Fruit fly (Drosophila melanogaster) whole organism, prepupa: ENCODE results near the gene sea.
A peak's percentile ranks its signal among the peaks of the same experiment; 100 is the strongest.

ENCODE experiments used
- CG10631 ChIP-seq: fragments of 200-800 bp; sonication (Bioruptor generic); optimal IDR thresholded peaks from 2 replicates; lab custom pipeline; 2016; ENCODE audit warnings: missing biosample characterization, missing genetic modification characterization
- CG11294 ChIP-seq: fragments of 200-800 bp; sonication (Bioruptor generic); IDR thresholded peaks from 2 replicates; pipeline ENCODE4 v1.3.6; 2022; ENCODE audit warnings: missing biosample characterization, missing genetic modification characterization
- CG11762 ChIP-seq: fragments of 200-800 bp; sonication (Bioruptor generic); optimal IDR thresholded peaks from 3 replicates; lab custom pipeline; 2016; ENCODE audit warnings: missing biosample characterization, missing genetic modification characterization; ENCODE audit not compliant: insufficient read depth
- CG15336 ChIP-seq: fragments of 200-800 bp; sonication (Bioruptor generic); IDR thresholded peaks from 2 replicates; pipeline ENCODE4 v1.3.6; 2022; ENCODE audit warnings: missing biosample characterization, missing genetic modification characterization
- CG1621 ChIP-seq: fragments of 200-800 bp; sonication (Bioruptor generic); optimal IDR thresholded peaks from 3 replicates; lab custom pipeline; 2018; ENCODE audit warnings: missing biosample characterization, mild to moderate bottlenecking, missing genetic modification characterization
- CG16779 ChIP-seq: fragments of 200-800 bp; sonication (Bioruptor generic); optimal IDR thresholded peaks from 3 replicates; lab custom pipeline; 2017; ENCODE audit warnings: missing biosample characterization, mild to moderate bottlenecking, missing genetic modification characterization
- CG32006 ChIP-seq: fragments of 200-800 bp; sonication (Bioruptor generic); optimal IDR thresholded peaks from 3 replicates; lab custom pipeline; 2017; ENCODE audit warnings: missing biosample characterization, mild to moderate bottlenecking, missing genetic modification characterization
- CG34406 ChIP-seq: fragments of 200-800 bp; sonication (Bioruptor generic); optimal IDR thresholded peaks from 3 replicates; lab custom pipeline; 2016; ENCODE audit warnings: missing biosample characterization, missing genetic modification characterization
- CG3919 ChIP-seq: fragments of 200-800 bp; sonication (Bioruptor generic); optimal IDR thresholded peaks from 3 replicates; lab custom pipeline; 2016; ENCODE audit warnings: missing biosample characterization, missing genetic modification characterization
- CG4318 ChIP-seq: fragments of 200-800 bp; sonication (Bioruptor generic); optimal IDR thresholded peaks from 3 replicates; lab custom pipeline; 2017; ENCODE audit warnings: missing biosample characterization, mild to moderate bottlenecking, missing genetic modification characterization
- CG6163 ChIP-seq: fragments of 200-800 bp; sonication (Bioruptor generic); IDR thresholded peaks from 3 replicates; pipeline ENCODE4 v1.3.6; 2022; ENCODE audit warnings: missing biosample characterization, missing genetic modification characterization
- CG6276 ChIP-seq: fragments of 200-800 bp; sonication (Bioruptor generic); optimal IDR thresholded peaks from 2 replicates; lab custom pipeline; 2017; ENCODE audit warnings: missing biosample characterization, mild to moderate bottlenecking, missing genetic modification characterization
- CG6792 ChIP-seq: fragments of 200-800 bp; sonication (Bioruptor generic); optimal IDR thresholded peaks from 3 replicates; lab custom pipeline; 2016; ENCODE audit warnings: missing biosample characterization, missing genetic modification characterization
- CG6808 ChIP-seq: fragments of 200-800 bp; sonication (Bioruptor generic); optimal IDR thresholded peaks from 3 replicates; lab custom pipeline; 2017; ENCODE audit warnings: missing biosample characterization, missing genetic modification characterization, mild to moderate bottlenecking, moderate library complexity, missing genetic modification reagents
- CG6854 ChIP-seq: fragments of 200-800 bp; sonication (Bioruptor generic); optimal IDR thresholded peaks from 2 replicates; lab custom pipeline; 2017; ENCODE audit warnings: missing biosample characterization, mild to moderate bottlenecking, missing genetic modification characterization
- CG7368 ChIP-seq: fragments of 200-800 bp; sonication (Bioruptor generic); optimal IDR thresholded peaks from 3 replicates; lab custom pipeline; 2016; ENCODE audit warnings: missing biosample characterization, missing genetic modification characterization
- CG8119 ChIP-seq: fragments of 200-800 bp; sonication (Bioruptor generic); IDR thresholded peaks from 3 replicates; pipeline ENCODE4 v1.3.6; 2022; ENCODE audit warnings: missing biosample characterization, missing genetic modification characterization
- CG8632 ChIP-seq: fragments of 200-800 bp; sonication (Bioruptor generic); optimal IDR thresholded peaks from 3 replicates; lab custom pipeline; 2016; ENCODE audit warnings: missing biosample characterization, missing genetic modification characterization
- CG9139 ChIP-seq: fragments of 200-800 bp; sonication (Bioruptor generic); optimal IDR thresholded peaks from 3 replicates; lab custom pipeline; 2017; ENCODE audit warnings: missing biosample characterization, mild to moderate bottlenecking, missing genetic modification characterization
- Eip78C ChIP-seq: fragments of 200-800 bp; sonication (Bioruptor generic); peaks from one replicate; lab custom pipeline; 2016; ENCODE audit warnings: missing biosample characterization, missing genetic modification characterization
- Eip93F ChIP-seq: fragments of 200-800 bp; sonication (Bioruptor generic); optimal IDR thresholded peaks from 2 replicates; lab custom pipeline; 2016; ENCODE audit warnings: missing biosample characterization, mild to moderate bottlenecking, missing genetic modification characterization
- Ets21C ChIP-seq: fragments of 200-800 bp; sonication (Bioruptor generic); optimal IDR thresholded peaks from 3 replicates; lab custom pipeline; 2016; ENCODE audit warnings: missing biosample characterization, missing genetic modification characterization
- Ets96B ChIP-seq: fragments of 200-800 bp; optimal IDR thresholded peaks from 2 replicates; lab custom pipeline; 2019; ENCODE audit warnings: missing biosample characterization, mild to moderate bottlenecking, missing genetic modification characterization, moderate library complexity
- Hr38 ChIP-seq: sonication (Bioruptor generic); optimal IDR thresholded peaks from 2 replicates; lab custom pipeline; 2016; ENCODE audit warnings: missing biosample characterization, missing genetic modification characterization
- Hr4 ChIP-seq: fragments of 200-800 bp; sonication (Bioruptor generic); optimal IDR thresholded peaks from 3 replicates; lab custom pipeline; 2016; ENCODE audit warnings: missing biosample characterization, missing genetic modification characterization
- OdsH ChIP-seq: fragments of 200-800 bp; sonication (Bioruptor generic); optimal IDR thresholded peaks from 3 replicates; lab custom pipeline; 2016; ENCODE audit warnings: missing biosample characterization, missing genetic modification characterization
- Sox102F ChIP-seq: fragments of 200-800 bp; sonication (Bioruptor generic); optimal IDR thresholded peaks from 2 replicates; lab custom pipeline; 2016; ENCODE audit warnings: missing biosample characterization, mild to moderate bottlenecking, missing genetic modification characterization
- Sox14 ChIP-seq: fragments of 200-800 bp; sonication (Bioruptor generic); optimal IDR thresholded peaks from 3 replicates; lab custom pipeline; 2016; ENCODE audit warnings: missing biosample characterization, missing genetic modification characterization
- eg ChIP-seq: fragments of 200-800 bp; sonication (Bioruptor generic); IDR thresholded peaks from 3 replicates; pipeline ENCODE4 v1.3.6; 2022; ENCODE audit warnings: missing biosample characterization, missing genetic modification characterization
- fd85E ChIP-seq: fragments of 200-800 bp; sonication (Bioruptor generic); optimal IDR thresholded peaks from 3 replicates; lab custom pipeline; 2016; ENCODE audit warnings: missing biosample characterization, missing genetic modification characterization
- fkh ChIP-seq: fragments of 200-800 bp; sonication (Bioruptor generic); optimal IDR thresholded peaks from 3 replicates; lab custom pipeline; 2017; ENCODE audit warnings: missing biosample characterization, mild to moderate bottlenecking, missing genetic modification characterization, moderate library complexity
- lz ChIP-seq: fragments of 200-800 bp; sonication (Bioruptor generic); optimal IDR thresholded peaks from 3 replicates; lab custom pipeline; 2016; ENCODE audit warnings: missing biosample characterization, missing genetic modification characterization
- net ChIP-seq: fragments of 200-800 bp; sonication (Bioruptor generic); optimal IDR thresholded peaks from 3 replicates; lab custom pipeline; 2016; ENCODE audit warnings: missing biosample characterization, missing genetic modification characterization
- pdm3 ChIP-seq: fragments of 200-800 bp; sonication (Bioruptor generic); optimal IDR thresholded peaks from 3 replicates; lab custom pipeline; 2016; ENCODE audit warnings: missing biosample characterization, missing genetic modification characterization
- salr ChIP-seq, 2 experiments: fragments of 200-800 bp; sonication (Bioruptor generic); optimal IDR thresholded peaks; 3 replicates each; lab custom pipeline; 2016 to 2018; ENCODE audit warnings: missing biosample characterization in 2 of 2, missing genetic modification characterization in 2 of 2, mild to moderate bottlenecking in 1 of 2
- spab ChIP-seq: fragments of 200-800 bp; sonication (Bioruptor generic); optimal IDR thresholded peaks from 2 replicates; lab custom pipeline; 2017; ENCODE audit warnings: missing biosample characterization, mild to moderate bottlenecking, missing genetic modification characterization, missing genetic modification reagents
- ss ChIP-seq, 2 experiments: fragments of 200-800 bp; sonication (Bioruptor generic); optimal IDR thresholded peaks; 2 replicates in 1 of 2; 3 replicates in 1 of 2; lab custom pipeline; 2017 to 2018; ENCODE audit warnings: mild to moderate bottlenecking in 2 of 2, missing biosample characterization in 2 of 2, missing genetic modification characterization in 2 of 2, moderate library complexity in 1 of 2
- svp ChIP-seq: fragments of 200-800 bp; sonication (Bioruptor generic); peaks from one replicate; lab custom pipeline; 2016; ENCODE audit warnings: missing biosample characterization, missing genetic modification characterization
- topi ChIP-seq: fragments of 200-800 bp; sonication (Bioruptor generic); optimal IDR thresholded peaks from 3 replicates; lab custom pipeline; 2016; ENCODE audit warnings: missing biosample characterization, missing genetic modification characterization
- vri ChIP-seq: fragments of 200-800 bp; sonication (Bioruptor generic); optimal IDR thresholded peaks from 3 replicates; lab custom pipeline; 2016; ENCODE audit warnings: missing biosample characterization, mild to moderate bottlenecking, missing genetic modification characterization

sea gene

DNA sequence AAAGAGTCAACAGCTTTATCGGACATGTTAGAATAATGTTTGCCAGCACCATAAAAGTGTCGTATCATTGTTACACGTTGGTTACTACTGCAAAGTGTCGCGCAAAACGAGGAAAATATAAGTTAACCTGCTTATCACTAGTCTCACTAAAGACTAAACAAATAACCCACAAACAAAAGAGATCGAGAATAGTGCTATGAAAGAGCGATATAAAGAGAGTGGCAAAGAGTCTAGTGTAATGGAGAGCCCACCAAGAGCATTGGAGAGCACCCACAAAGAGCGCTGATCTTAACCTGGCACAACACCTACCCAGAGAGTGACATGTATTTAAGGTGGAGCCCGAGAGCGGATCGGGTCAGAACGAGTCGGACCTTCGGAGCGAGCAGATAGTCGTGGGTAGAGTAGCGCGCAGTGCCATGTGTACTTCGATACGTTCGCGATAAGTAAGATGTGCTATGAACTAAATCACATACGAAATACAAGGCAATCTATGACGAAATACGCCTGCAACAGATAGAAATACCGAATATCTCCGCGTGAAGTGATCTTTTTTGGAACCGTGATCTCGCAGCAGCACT is 2.1 kb upstream of the sea start, which contains the start of gene Mrp4:
Gene Mrp4, plus strand, starts transcription at position 378 of the 578 bp plus-strand sequence.
- TF ChIP-seq CG6792 (GFP tag; lab: Kevin White, UChicago) (no peak), CG32006 (GFP tag; lab: Kevin White, UChicago) (no peak), Hr38 (GFP tag; lab: Kevin White, UChicago) (no peak), CG6163 (GFP tag; lab: Robert Waterston, UW) (peak; percentile 76), CG11762 (peak; percentile 16), CG8632 (peak; percentile 6), CG15336 (peak; percentile 80), Sox14 (GFP tag; lab: Kevin White, UChicago) (no peak), CG16779 (tag; lab: Kevin White, UChicago) (peak; percentile 62), net (peak; percentile 45), CG6808 (GFP tag; lab: Kevin White, UChicago) (peak; percentile 43), svp (GFP tag; lab: Kevin White, UChicago) (peak; percentile 97), spab (GFP tag; lab: Kevin White, UChicago) (no peak), CG7368 (GFP tag; lab: Kevin White, UChicago) (peak; percentile 19), CG9139 (peak; percentile 74), Eip78C (GFP tag; lab: Kevin White, UChicago) (peak; percentile 68), CG6276 (GFP tag; lab: Kevin White, UChicago) (peak; percentile 31), lz (GFP tag; lab: Kevin White, UChicago) (no peak), pdm3 (no peak), CG8119 (peak; percentile 67; the same call in 2 of the 3 replicates), OdsH (no peak), CG3919 (peak; percentile 32), CG6854 (peak; percentile 83), fkh (GFP tag; lab: Kevin White, UChicago) (peak; percentile 82), CG1621 (tag; lab: Kevin White, UChicago) (no peak), CG10631 (GFP tag; lab: Kevin White, UChicago) (no peak), vri (peak; percentile 78), eg (peak; percentile 70; the same call in 2 of the 3 replicates), Ets96B (no peak), ss (GFP tag; optimal IDR thresholded peaks at IDR 0.05; lab: Kevin White, UChicago) (peak; percentile 60 to 65), Hr4 (no peak), Ets21C (GFP tag; lab: Kevin White, UChicago) (no peak), fd85E (GFP tag; lab: Kevin White, UChicago) (peak; percentile 50), CG11294 (GFP tag; lab: Robert Waterston, UW) (peak; percentile 22; the same call in 1 of the 2 replicates), CG34406 (no peak)

DNA sequence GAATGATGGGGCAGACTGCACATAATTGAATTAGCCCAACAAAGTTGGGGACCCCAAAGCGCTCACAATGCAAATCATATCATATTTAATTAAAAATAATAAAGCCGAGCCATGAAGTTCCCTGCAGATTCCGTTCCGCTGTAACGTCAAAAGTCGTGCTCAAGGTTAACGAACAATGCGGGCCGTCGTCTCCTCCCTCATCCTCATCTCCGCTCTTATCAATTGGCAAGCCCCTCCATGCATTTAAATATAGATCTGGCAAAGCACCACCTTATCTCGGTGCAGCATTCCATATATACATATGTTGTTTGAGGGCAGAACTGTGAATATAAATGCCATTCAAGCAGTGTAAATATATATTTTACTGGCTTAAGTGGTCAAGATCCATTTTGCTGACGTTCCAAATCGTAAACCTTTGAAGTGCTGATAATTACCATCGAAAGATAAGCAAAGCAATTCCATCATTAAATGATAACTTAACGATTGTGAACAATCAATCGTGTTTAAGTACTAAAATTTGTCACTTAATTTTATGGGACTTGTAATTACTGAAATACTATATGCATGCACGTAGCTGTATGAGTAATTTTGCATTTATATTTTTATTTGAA is 2.0 kb downstream of the sea start:
- peak; percentile 32 for TF ChIP-seq vri
- peak; percentile 12 for TF ChIP-seq Eip93F
- TF ChIP-seq Eip78C (GFP tag; lab: Kevin White, UChicago) = peak; percentile 18
- no peak for TF ChIP-seq salr (GFP tag; optimal IDR thresholded peaks at IDR 0.05; lab: Kevin White, UChicago)
- TF ChIP-seq svp (GFP tag; lab: Kevin White, UChicago) = peak; percentile 96
- no peak for TF ChIP-seq topi (GFP tag; lab: Kevin White, UChicago)
- no peak for TF ChIP-seq CG4318 (GFP tag; lab: Kevin White, UChicago)
- TF ChIP-seq Sox102F = peak; percentile 0
